Fruit fly (Drosophila melanogaster) whole organism, embryonic: ENCODE results near the gene Idh3g.
A peak's percentile ranks its signal among the peaks of the same experiment; 100 is the strongest.

Experiments used
- ATbp ChIP-seq: fragments of 200-800 bp; sonication (Bioruptor generic); optimal IDR thresholded peaks from 2 replicates; lab custom pipeline; 2017; ENCODE audit warnings: missing biosample characterization, mild to moderate bottlenecking, missing genetic modification characterization, missing genetic modification reagents
- Atf3 ChIP-seq: fragments of 200-800 bp; sonication (Bioruptor generic); optimal IDR thresholded peaks from 3 replicates; lab custom pipeline; 2016; ENCODE audit warnings: missing biosample characterization, missing genetic modification characterization
- CG10209 ChIP-seq: fragments of 200-800 bp; sonication (Bioruptor generic); optimal IDR thresholded peaks from 3 replicates; lab custom pipeline; 2017; ENCODE audit warnings: missing biosample characterization, mild to moderate bottlenecking, missing genetic modification characterization, missing genetic modification reagents
- CG11504 ChIP-seq: fragments of 200-800 bp; sonication (Bioruptor generic); optimal IDR thresholded peaks from 3 replicates; lab custom pipeline; 2019; ENCODE audit warnings: missing biosample characterization, mild to moderate bottlenecking, missing genetic modification characterization, moderate library complexity
- CG12071 ChIP-seq: fragments of 200-800 bp; sonication (Bioruptor generic); optimal IDR thresholded peaks from 3 replicates; lab custom pipeline; 2018; ENCODE audit warnings: missing biosample characterization, mild to moderate bottlenecking, missing genetic modification characterization
- CG17359 ChIP-seq: fragments of 200-800 bp; sonication (Bioruptor generic); optimal IDR thresholded peaks from 3 replicates; lab custom pipeline; 2018; ENCODE audit warnings: missing biosample characterization, mild to moderate bottlenecking, missing genetic modification characterization, moderate library complexity
- CG18262 ChIP-seq: fragments of 200-800 bp; optimal IDR thresholded peaks from 3 replicates; lab custom pipeline; 2019; ENCODE audit warnings: missing biosample characterization, mild to moderate bottlenecking, missing genetic modification characterization, moderate library complexity
- CG2875 ChIP-seq: fragments of 200-800 bp; sonication (Bioruptor generic); optimal IDR thresholded peaks from 2 replicates; lab custom pipeline; 2017; ENCODE audit warnings: missing biosample characterization, mild to moderate bottlenecking, missing genetic modification characterization, missing genetic modification reagents
- CG2889 ChIP-seq: fragments of 200-800 bp; sonication (Bioruptor generic); IDR thresholded peaks from 3 replicates; pipeline ENCODE4 v1.3.6; 2022; ENCODE audit warnings: missing biosample characterization, missing genetic modification characterization
- CG42726 ChIP-seq: fragments of 200-800 bp; sonication (Bioruptor generic); IDR thresholded peaks from 2 replicates; pipeline ENCODE4 v1.3.6; 2022; ENCODE audit warnings: missing biosample characterization, missing genetic modification characterization; ENCODE audit not compliant: partially characterized antibody
- CG5245 ChIP-seq: fragments of 200-800 bp; sonication (Bioruptor generic); optimal IDR thresholded peaks from 3 replicates; lab custom pipeline; 2016; ENCODE audit warnings: missing biosample characterization, missing genetic modification characterization
- CG6689 ChIP-seq: fragments of 200-800 bp; sonication (Bioruptor generic); IDR thresholded peaks from 2 replicates; pipeline ENCODE4 v1.3.6; 2022; ENCODE audit warnings: missing biosample characterization, missing genetic modification characterization
- CG7357 ChIP-seq: fragments of 200-800 bp; sonication (Bioruptor generic); IDR thresholded peaks from 3 replicates; pipeline ENCODE4 v1.3.6; 2022; ENCODE audit warnings: missing biosample characterization, missing genetic modification characterization
- CG7372 ChIP-seq: fragments of 200-800 bp; sonication (Bioruptor generic); IDR thresholded peaks from 2 replicates; pipeline ENCODE4 v1.3.6; 2022; ENCODE audit warnings: missing biosample characterization, missing genetic modification characterization
- CG8089 ChIP-seq: fragments of 200-800 bp; sonication (Bioruptor generic); optimal IDR thresholded peaks from 3 replicates; lab custom pipeline; 2016; ENCODE audit warnings: missing biosample characterization, missing genetic modification characterization
- CG8281 ChIP-seq: fragments of 200-800 bp; sonication (Bioruptor generic); optimal IDR thresholded peaks from 2 replicates; lab custom pipeline; 2018; ENCODE audit warnings: missing biosample characterization, mild to moderate bottlenecking, missing genetic modification characterization, moderate library complexity
- CG8388 ChIP-seq: fragments of 200-800 bp; sonication (Bioruptor generic); optimal IDR thresholded peaks from 2 replicates; lab custom pipeline; 2019; ENCODE audit warnings: missing biosample characterization, mild to moderate bottlenecking, missing genetic modification characterization, moderate library complexity
- CG8924 ChIP-seq: fragments of 200-800 bp; optimal IDR thresholded peaks from 3 replicates; lab custom pipeline; 2019; ENCODE audit warnings: missing biosample characterization, mild to moderate bottlenecking, missing genetic modification characterization, moderate library complexity
- CHES-1-like ChIP-seq: fragments of 200-800 bp; sonication (Bioruptor generic); optimal IDR thresholded peaks from 2 replicates; lab custom pipeline; 2016; ENCODE audit warnings: missing biosample characterization, missing genetic modification characterization
- Dip2 ChIP-seq: fragments of 200-800 bp; sonication (Bioruptor generic); IDR thresholded peaks from 2 replicates; pipeline ENCODE4 v1.3.6; 2022; ENCODE audit warnings: missing biosample characterization, missing genetic modification characterization
- Dp ChIP-seq: fragments of 200-800 bp; sonication (Bioruptor generic); optimal IDR thresholded peaks from 2 replicates; lab custom pipeline; 2018; ENCODE audit warnings: missing biosample characterization, mild to moderate bottlenecking, missing genetic modification characterization, moderate library complexity
- Fer1 ChIP-seq: fragments of 200-800 bp; sonication (Bioruptor generic); optimal IDR thresholded peaks from 2 replicates; lab custom pipeline; 2017; ENCODE audit warnings: missing biosample characterization, mild to moderate bottlenecking, missing genetic modification characterization
- Gsc ChIP-seq: fragments of 200-800 bp; sonication (Bioruptor generic); IDR thresholded peaks from 2 replicates; pipeline ENCODE4 v1.3.6; 2022; ENCODE audit warnings: missing biosample characterization, missing genetic modification characterization
- H15 ChIP-seq: fragments of 200-800 bp; sonication (Bioruptor generic); IDR thresholded peaks from 3 replicates; pipeline ENCODE4 v1.3.6; 2022; ENCODE audit warnings: missing biosample characterization, missing genetic modification characterization
- NC2β ChIP-seq: fragments of 200-800 bp; sonication (Bioruptor generic); optimal IDR thresholded peaks from 2 replicates; lab custom pipeline; 2016; ENCODE audit warnings: missing biosample characterization, missing genetic modification characterization
- Oaz ChIP-seq: fragments of 200-800 bp; sonication (Bioruptor generic); IDR thresholded peaks from 2 replicates; pipeline ENCODE4 v1.3.6; 2022; ENCODE audit warnings: missing biosample characterization, missing genetic modification characterization
- Opbp ChIP-seq: fragments of 200-800 bp; sonication (Bioruptor generic); IDR thresholded peaks from 3 replicates; pipeline ENCODE4 v1.3.6; 2022; ENCODE audit warnings: missing biosample characterization, missing genetic modification characterization; ENCODE audit not compliant: partially characterized antibody
- Pdp1 ChIP-seq, 2 experiments: fragments of 200-800 bp; sonication (Bioruptor generic); optimal IDR thresholded peaks; 3 replicates each; lab custom pipeline; 2016; ENCODE audit warnings: missing biosample characterization in 2 of 2, missing genetic modification characterization in 2 of 2, mild to moderate bottlenecking in 1 of 2, moderate library complexity in 1 of 2
- Ptx1 ChIP-seq: fragments of 200-800 bp; sonication (Bioruptor generic); IDR thresholded peaks from 2 replicates; pipeline ENCODE4 v1.3.6; 2022; ENCODE audit warnings: missing biosample characterization, missing genetic modification characterization
- ap ChIP-seq: fragments of 200-800 bp; sonication (Bioruptor generic); IDR thresholded peaks from 2 replicates; pipeline ENCODE4 v1.3.6; 2022; ENCODE audit warnings: missing biosample characterization, missing genetic modification characterization
- bbx ChIP-seq: fragments of 200-800 bp; sonication (Bioruptor generic); IDR thresholded peaks from 2 replicates; pipeline ENCODE4 v1.3.6; 2022; ENCODE audit warnings: missing biosample characterization, missing genetic modification characterization; ENCODE audit not compliant: partially characterized antibody
- cato ChIP-seq: fragments of 200-800 bp; sonication (Bioruptor generic); optimal IDR thresholded peaks from 2 replicates; lab custom pipeline; 2016; ENCODE audit warnings: missing biosample characterization, missing genetic modification characterization, borderline replicate concordance
- cg ChIP-seq: fragments of 200-800 bp; sonication (Bioruptor generic); optimal IDR thresholded peaks from 3 replicates; lab custom pipeline; 2019; ENCODE audit warnings: missing biosample characterization, mild to moderate bottlenecking, missing genetic modification characterization, moderate library complexity
- ems ChIP-seq: fragments of 200-800 bp; sonication (Bioruptor generic); optimal IDR thresholded peaks from 3 replicates; lab custom pipeline; 2016; ENCODE audit warnings: missing biosample characterization, missing genetic modification characterization
- hkb ChIP-seq, 2 experiments: fragments of 200-800 bp in 1 of 2; fragments of >200 bp in 1 of 2; sonication (Bioruptor generic) in 1 of 2; IDR thresholded peaks in 1 of 2; optimal IDR thresholded peaks in 1 of 2; 2 replicates each; pipeline versions ENCODE4 v1.3.6 to Lab custom; 2017 to 2022; ENCODE audit warnings: missing biosample characterization in 1 of 2, missing genetic modification characterization in 1 of 2
- ind ChIP-seq: fragments of 200-800 bp; sonication (Bioruptor generic); optimal IDR thresholded peaks from 3 replicates; lab custom pipeline; 2016; ENCODE audit warnings: missing biosample characterization, missing genetic modification characterization
- klu ChIP-seq: fragments of 200-800 bp; sonication (Bioruptor generic); IDR thresholded peaks from 2 replicates; pipeline ENCODE4 v1.3.6; 2022; ENCODE audit warnings: missing biosample characterization, missing genetic modification characterization
- lilli ChIP-seq: fragments of 200-800 bp; sonication (Bioruptor generic); optimal IDR thresholded peaks from 3 replicates; lab custom pipeline; 2016; ENCODE audit warnings: missing biosample characterization, missing genetic modification characterization
- lmd ChIP-seq: fragments of 200-800 bp; sonication (Bioruptor generic); IDR thresholded peaks from 2 replicates; pipeline ENCODE4 v1.3.6; 2022; ENCODE audit warnings: missing biosample characterization, missing genetic modification characterization
- lola ChIP-seq, 3 experiments: fragments of >200 bp in 2 of 3; fragments of 200-800 bp in 1 of 3; sonication (Bioruptor generic) in 1 of 3; optimal IDR thresholded peaks; 2 replicates each; lab custom pipeline; 2017 to 2019; ENCODE audit warnings: missing biosample characterization in 3 of 3, missing genetic modification characterization in 3 of 3, mild to moderate bottlenecking in 1 of 3, moderate library complexity in 1 of 3
- mirr ChIP-seq: fragments of 200-800 bp; sonication (Bioruptor generic); optimal IDR thresholded peaks from 3 replicates; lab custom pipeline; 2018; ENCODE audit warnings: missing biosample characterization, mild to moderate bottlenecking, missing genetic modification characterization
- nerfin-1 ChIP-seq: fragments of 200-800 bp; sonication (Bioruptor generic); optimal IDR thresholded peaks from 3 replicates; lab custom pipeline; 2019; ENCODE audit warnings: missing biosample characterization, mild to moderate bottlenecking, missing genetic modification characterization, moderate library complexity
- nerfin-2 ChIP-seq: fragments of 200-800 bp; sonication (Bioruptor generic); IDR thresholded peaks from 2 replicates; pipeline ENCODE4 v1.3.6; 2022; ENCODE audit warnings: missing biosample characterization, missing genetic modification characterization; ENCODE audit not compliant: partially characterized antibody
- pan ChIP-seq, 4 experiments: fragments of >200 bp in 3 of 4; fragments of 200-800 bp in 1 of 4; sonication (Bioruptor generic) in 1 of 4; optimal IDR thresholded peaks in 3 of 4; IDR thresholded peaks in 1 of 4; 2 replicates each; pipeline versions ENCODE4 v1.3.6 to Lab custom; 2017 to 2022; ENCODE audit warnings: missing biosample characterization in 2 of 4, missing genetic modification characterization in 2 of 4, mixed read lengths in 1 of 4
- tll ChIP-seq, 2 experiments: fragments of 200-800 bp in 1 of 2; fragments of >200 bp in 1 of 2; sonication (Bioruptor generic) in 1 of 2; optimal IDR thresholded peaks; 2 replicates each; lab custom pipeline; 2017 to 2019; ENCODE audit warnings: missing biosample characterization in 2 of 2, missing genetic modification characterization in 2 of 2, mild to moderate bottlenecking in 1 of 2, moderate library complexity in 1 of 2
- vvl ChIP-seq: fragments of 200-800 bp; sonication (Bioruptor generic); IDR thresholded peaks from 2 replicates; pipeline ENCODE4 v1.3.6; 2022; ENCODE audit warnings: missing biosample characterization, missing genetic modification characterization
- zen ChIP-seq: fragments of 200-800 bp; sonication (Bioruptor generic); optimal IDR thresholded peaks from 3 replicates; lab custom pipeline; 2018; ENCODE audit warnings: missing biosample characterization, mild to moderate bottlenecking, missing genetic modification characterization, moderate library complexity

Gene Idh3g

DNA sequence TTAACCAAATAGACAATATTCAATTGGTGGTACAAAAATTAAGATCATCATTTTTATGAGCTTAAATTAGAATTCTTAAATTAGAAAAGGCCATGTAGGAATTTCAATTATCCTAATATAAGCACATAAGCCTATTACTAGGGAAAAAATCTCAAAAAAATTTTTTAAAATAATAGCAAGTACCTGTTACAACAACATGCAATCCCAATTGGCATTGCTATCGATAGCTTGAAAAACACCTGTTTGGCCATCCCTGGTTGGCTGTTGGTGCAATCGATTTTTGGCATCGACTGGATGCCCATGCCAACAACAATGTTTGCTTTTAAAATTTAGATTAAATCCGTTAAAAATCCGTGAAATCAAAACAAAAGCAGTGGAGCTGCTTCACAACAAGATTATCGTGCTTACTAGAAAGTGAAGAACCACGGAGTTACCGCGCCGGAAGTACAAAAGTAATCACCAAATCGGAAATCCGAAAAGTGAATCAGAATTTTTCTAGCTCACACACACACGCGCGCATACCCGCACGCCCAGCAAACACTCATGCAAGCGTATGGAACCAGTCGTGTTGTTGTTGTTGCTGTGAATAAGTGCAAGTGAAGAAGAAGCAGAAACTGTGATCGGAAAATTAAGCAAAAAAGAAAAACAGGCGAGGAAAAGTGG, 19.0 kb upstream of the Idh3g start, which contains the start of gene RASSF8 (continued):
- TF ChIP-seq Fer1 (GFP tag; lab: Kevin White, UChicago): peak; percentile 44
- TF ChIP-seq cg (GFP tag; lab: Kevin White, UChicago): peak; percentile 94
- peak; percentile 33 for TF ChIP-seq CG11504
- TF ChIP-seq tll (GFP tag; optimal IDR thresholded peaks at IDR 0.05; lab: Kevin White, UChicago): no peak
- TF ChIP-seq mirr (GFP tag; lab: Kevin White, UChicago): no peak
- TF ChIP-seq nerfin-1 (tag; lab: Kevin White, UChicago): peak; percentile 88
- no peak for TF ChIP-seq CG2889 (GFP tag; lab: Robert Waterston, UW)
- no peak for TF ChIP-seq ap (GFP tag; lab: Robert Waterston, UW)
- TF ChIP-seq nerfin-2 (GFP tag; lab: Robert Waterston, UW): peak; percentile 54
- TF ChIP-seq klu (GFP tag; lab: Robert Waterston, UW): no peak
- TF ChIP-seq Ptx1: no peak
- peak; percentile 64 for TF ChIP-seq bbx (GFP tag; lab: Robert Waterston, UW)
- no peak; the same call in 1 of the 2 replicates for TF ChIP-seq vvl (GFP tag; lab: Robert Waterston, UW)
- TF ChIP-seq CG8281 (tag; lab: Kevin White, UChicago): no peak
- no peak for TF ChIP-seq NC2β (GFP tag; lab: Kevin White, UChicago)
- TF ChIP-seq ATbp: no peak
- TF ChIP-seq lmd (GFP tag; lab: Robert Waterston, UW): peak; percentile 45; the same call in 1 of the 2 replicates
- peak; percentile 61 for TF ChIP-seq lilli (GFP tag; lab: Kevin White, UChicago)
- peak; percentile 29 for TF ChIP-seq Dp (GFP tag; lab: Kevin White, UChicago)
- peak; percentile 68; the same call in 2 of the 3 replicates for TF ChIP-seq Opbp (GFP tag; lab: Robert Waterston, UW)
- no peak for TF ChIP-seq Dip2 (GFP tag; lab: Robert Waterston, UW)
- TF ChIP-seq CG42726 (GFP tag; lab: Robert Waterston, UW): peak; percentile 65
- TF ChIP-seq H15 (GFP tag; lab: Robert Waterston, UW): no peak
- TF ChIP-seq cato (GFP tag; lab: Kevin White, UChicago): no peak
- TF ChIP-seq ems (GFP tag; lab: Kevin White, UChicago): no peak
- TF ChIP-seq Oaz (GFP tag; lab: Robert Waterston, UW): no peak
- no peak for TF ChIP-seq CG8924 (tag; lab: Kevin White, UChicago)
- TF ChIP-seq CHES-1-like (GFP tag; lab: Kevin White, UChicago): peak; percentile 21
- no peak for TF ChIP-seq CG2875 (GFP tag; lab: Kevin White, UChicago)
- TF ChIP-seq CG17359: no peak
- TF ChIP-seq pan (optimal IDR thresholded peaks at IDR 0.05; lab: Kevin White, UChicago): no peak
- no peak for TF ChIP-seq pan (GFP tag; optimal IDR thresholded peaks at IDR 0.05 in 1 of 2, IDR thresholded peaks at IDR 0.05 in 1 of 2)
- TF ChIP-seq hkb (optimal IDR thresholded peaks at IDR 0.05; lab: Kevin White, UChicago): no peak
- TF ChIP-seq hkb (GFP tag; IDR thresholded peaks at IDR 0.05; lab: Robert Waterston, UW): no peak
- peak; percentile 9 for TF ChIP-seq CG18262 (tag; lab: Kevin White, UChicago)
- no peak for TF ChIP-seq zen (tag; lab: Kevin White, UChicago)
- no peak for TF ChIP-seq CG7372 (GFP tag; lab: Robert Waterston, UW)
- no peak for TF ChIP-seq CG12071 (GFP tag; lab: Kevin White, UChicago)
- TF ChIP-seq lola (GFP tag; optimal IDR thresholded peaks at IDR 0.05; lab: Kevin White, UChicago): no peak
- TF ChIP-seq Atf3 (GFP tag; lab: Kevin White, UChicago): no peak
- peak; percentile 49 for TF ChIP-seq CG6689 (GFP tag; lab: Robert Waterston, UW)
- TF ChIP-seq CG8089: no peak
- TF ChIP-seq CG5245 (GFP tag; lab: Kevin White, UChicago): no peak
- peak; percentile 18 for TF ChIP-seq ind
- TF ChIP-seq CG8388: no peak
- no peak for TF ChIP-seq CG10209
- peak in 1 of 2 experiments; percentile 46 for TF ChIP-seq Pdp1 (GFP tag; optimal IDR thresholded peaks at IDR 0.05; lab: Kevin White, UChicago)
- no peak for TF ChIP-seq CG7357
- TF ChIP-seq Gsc (GFP tag; lab: Robert Waterston, UW): no peak
